Worm (Caenorhabditis elegans) whole organism, L2 larva: ENCODE results near the gene ctr-9.

Source experiments
- F13H6.1 ChIP-seq: sonication (generic microtip); optimal IDR thresholded peaks from 2 replicates; lab custom pipeline; 2016; ENCODE audit warnings: missing genetic modification characterization, missing compliant biosample characterization
- alr-1 ChIP-seq: fragments of 150-350 bp; optimal IDR thresholded peaks from 2 replicates; lab custom pipeline; 2014; ENCODE audit warnings: missing biosample characterization, missing genetic modification characterization
- ama-1 ChIP-seq: fragments of 150-350 bp; optimal IDR thresholded peaks from 2 replicates; lab custom pipeline; 2018; ENCODE audit warnings: inconsistent platforms
- egl-27 ChIP-seq: sonication (generic microtip); optimal IDR thresholded peaks from 3 replicates; lab custom pipeline; 2017; ENCODE audit warnings: missing biosample characterization, missing genetic modification reagents, missing genetic modification characterization
- elt-1 ChIP-seq: fragments of 150-350 bp; optimal IDR thresholded peaks from 2 replicates; lab custom pipeline; 2014; ENCODE audit warnings: missing biosample characterization, missing genetic modification characterization
- mdl-1 ChIP-seq, 2 experiments: fragments of 150-350 bp in 1 of 2; sonication (generic microtip) in 1 of 2; optimal IDR thresholded peaks; 2 replicates each; lab custom pipeline; 2017; ENCODE audit warnings: missing biosample characterization in 2 of 2, missing genetic modification characterization in 2 of 2
- nhr-10 ChIP-seq: sonication (generic microtip); optimal IDR thresholded peaks from 2 replicates; lab custom pipeline; 2017; ENCODE audit warnings: missing biosample characterization, missing genetic modification characterization
- nhr-21 ChIP-seq: fragments of 150-350 bp; optimal IDR thresholded peaks from 2 replicates; lab custom pipeline; 2014; ENCODE audit warnings: missing biosample characterization, missing genetic modification characterization
- nhr-77 ChIP-seq: fragments of 150-350 bp; optimal IDR thresholded peaks from 2 replicates; lab custom pipeline; 2014; ENCODE audit warnings: missing biosample characterization, missing genetic modification characterization
- snpc-4 ChIP-seq: fragments of 150-350 bp; optimal IDR thresholded peaks from 2 replicates; lab custom pipeline; 2014; ENCODE audit warnings: missing biosample characterization, missing genetic modification characterization
- unc-39 ChIP-seq: fragments of 150-350 bp; optimal IDR thresholded peaks from 2 replicates; lab custom pipeline; 2014; ENCODE audit warnings: missing biosample characterization, missing genetic modification characterization
- unc-55 ChIP-seq: fragments of 150-350 bp; sonication (generic microtip); optimal IDR thresholded peaks from 3 replicates; lab custom pipeline; 2014; ENCODE audit warnings: missing biosample characterization, missing genetic modification reagents, missing genetic modification characterization
- ztf-1 ChIP-seq: fragments of 200-800 bp; sonication (Bioruptor generic); conservative IDR thresholded peaks from 2 replicates; pipeline ENCODE4 v1.3.6; 2022; ENCODE audit warnings: missing genetic modification characterization, missing compliant biosample characterization
- ztf-11 ChIP-seq: sonication (generic microtip); optimal IDR thresholded peaks from 2 replicates; lab custom pipeline; 2017; ENCODE audit warnings: missing biosample characterization, missing genetic modification characterization

DNA sequence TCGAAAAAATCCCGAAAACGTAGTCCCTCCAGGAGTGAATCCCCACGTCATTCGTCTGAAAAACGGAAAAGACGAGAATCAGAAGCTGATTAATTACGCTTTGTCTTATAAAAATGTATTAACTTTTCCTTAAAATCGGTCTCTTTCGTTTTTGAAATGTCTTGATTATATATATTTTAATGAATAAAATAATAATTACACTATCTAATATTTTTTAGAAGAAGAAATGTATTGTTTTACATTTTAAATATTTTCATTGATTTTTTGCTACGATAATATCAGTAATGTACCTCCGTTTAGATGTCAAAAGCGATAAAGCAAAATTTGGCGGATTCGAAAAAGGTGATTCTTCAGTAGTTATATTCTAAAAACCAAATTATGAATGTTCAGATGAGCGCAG, 34.1 kb downstream of the ctr-9 start, which contains the start of gene trpp-3:
- TF ChIP-seq ztf-11 (tag; lab: Kevin White, UChicago) (no peak), mdl-1 (tag; optimal IDR thresholded peaks at IDR 0.05; lab: Kevin White, UChicago) (no peak), ztf-1 (GFP tag; lab: Robert Waterston, UW) (no peak), snpc-4 (no peak), egl-27 (tag; lab: Kevin White, UChicago) (no peak), nhr-21 (no peak), unc-55 (GFP tag; lab: Kevin White, UChicago) (no peak), alr-1 (tag; lab: Kevin White, UChicago) (no peak), F13H6.1 (tag; lab: Kevin White, UChicago) (no peak), nhr-10 (tag; lab: Kevin White, UChicago) (no peak), nhr-77 (tag; lab: Kevin White, UChicago) (no peak), elt-1 (no peak), ama-1 (lab: Kevin White, UChicago) (no peak), unc-39 (no peak)
